Fruit fly (Drosophila melanogaster) whole organism, adult: Measurements from ENCODE around the gene CG5011.

Experiments
- CG14711 ChIP-seq: fragments of 200-800 bp; sonication (Bioruptor generic); optimal IDR thresholded peaks from 2 replicates; lab custom pipeline; 2018; ENCODE audit warnings: missing biosample characterization, mild to moderate bottlenecking, missing genetic modification characterization, moderate library complexity
- CG5204 ChIP-seq: fragments of 200-800 bp; sonication (Bioruptor generic); optimal IDR thresholded peaks from 2 replicates; lab custom pipeline; 2016; ENCODE audit warnings: missing biosample characterization, missing genetic modification characterization
- CG7045 ChIP-seq: fragments of 200-800 bp; sonication (Bioruptor generic); optimal IDR thresholded peaks from 2 replicates; lab custom pipeline; 2017; ENCODE audit warnings: missing biosample characterization, mild to moderate bottlenecking, missing genetic modification characterization
- CG7101 ChIP-seq: fragments of 200-800 bp; sonication (Bioruptor generic); optimal IDR thresholded peaks from 2 replicates; lab custom pipeline; 2018; ENCODE audit warnings: missing biosample characterization, mild to moderate bottlenecking, missing genetic modification characterization, moderate library complexity
- Clk ChIP-seq: fragments of 200-800 bp; sonication (Bioruptor generic); optimal IDR thresholded peaks from 2 replicates; lab custom pipeline; 2017; ENCODE audit warnings: missing biosample characterization, missing genetic modification characterization
- Hr96 ChIP-seq: fragments of 200-800 bp; sonication (Bioruptor generic); optimal IDR thresholded peaks from 2 replicates; lab custom pipeline; 2016; ENCODE audit warnings: missing biosample characterization, missing genetic modification characterization
- Mnt ChIP-seq: fragments of 200-800 bp; sonication (Bioruptor generic); optimal IDR thresholded peaks from 2 replicates; lab custom pipeline; 2016; ENCODE audit warnings: missing biosample characterization, mild to moderate bottlenecking, missing genetic modification characterization
- cic ChIP-seq: fragments of 200-800 bp; sonication (Bioruptor generic); optimal IDR thresholded peaks from 2 replicates; lab custom pipeline; 2017; ENCODE audit warnings: missing biosample characterization, mild to moderate bottlenecking, missing genetic modification characterization, moderate library complexity
- cnc ChIP-seq, 2 experiments: fragments of >200 bp; optimal IDR thresholded peaks; 2 replicates each; lab custom pipeline; 2017
- kay ChIP-seq: fragments of 200-800 bp; sonication (Bioruptor generic); peaks from one replicate; lab custom pipeline; 2016; ENCODE audit warnings: missing biosample characterization, missing genetic modification characterization, borderline replicate concordance
- pad ChIP-seq: fragments of 200-800 bp; sonication (Bioruptor generic); optimal IDR thresholded peaks from 3 replicates; lab custom pipeline; 2017; ENCODE audit warnings: missing biosample characterization, missing genetic modification characterization, mild to moderate bottlenecking, moderate library complexity, missing genetic modification reagents
- tj ChIP-seq: fragments of 200-800 bp; sonication (Bioruptor generic); optimal IDR thresholded peaks from 3 replicates; lab custom pipeline; 2017; ENCODE audit warnings: missing biosample characterization, mild to moderate bottlenecking, missing genetic modification characterization, moderate library complexity
- toe ChIP-seq: fragments of 200-800 bp; sonication (Bioruptor generic); optimal IDR thresholded peaks from 2 replicates; lab custom pipeline; 2016; ENCODE audit warnings: missing biosample characterization, missing genetic modification characterization

- TF ChIP-seq kay (no peak), tj (no peak), Clk (GFP tag; lab: Kevin White, UChicago) (no peak), CG14711 (tag; lab: Kevin White, UChicago) (no peak), toe (GFP tag; lab: Kevin White, UChicago) (no peak), Hr96 (GFP tag; lab: Kevin White, UChicago) (no peak), cic (GFP tag; lab: Kevin White, UChicago) (no peak), CG5204 (GFP tag; lab: Kevin White, UChicago) (no peak), CG7045 (GFP tag; lab: Kevin White, UChicago) (no peak), pad (GFP tag; lab: Kevin White, UChicago) (no peak), Mnt (GFP tag; lab: Kevin White, UChicago) (no peak), CG7101 (tag; lab: Kevin White, UChicago) (no peak), cnc (optimal IDR thresholded peaks at IDR 0.05; lab: Kevin White, UChicago) (no peak)
These were observed 47.8 kb upstream of the CG5011 start for dm6 chr2L:1152693-1153092.
